Worm (Caenorhabditis elegans) whole organism, L4 larva: ENCODE results near the gene clec-227.

Source experiments
- F37D6.2 ChIP-seq: sonication (generic microtip); optimal IDR thresholded peaks from 2 replicates; lab custom pipeline; 2016; ENCODE audit warnings: mild to moderate bottlenecking, missing genetic modification characterization, missing compliant biosample characterization
- ceh-20 ChIP-seq: fragments of 200-800 bp; sonication (Bioruptor generic); IDR thresholded peaks from 2 replicates; pipeline ENCODE4 v1.3.6; 2022; ENCODE audit warnings: missing genetic modification reagents, missing genetic modification characterization, missing compliant biosample characterization
- ces-1 ChIP-seq: fragments of 150-350 bp; sonication (generic microtip); optimal IDR thresholded peaks from 4 replicates; lab custom pipeline; 2014; ENCODE audit warnings: missing biosample characterization, missing genetic modification reagents, missing genetic modification characterization
- dpl-1 ChIP-seq: fragments of 150-350 bp; optimal IDR thresholded peaks from 2 replicates; lab custom pipeline; 2014; ENCODE audit warnings: missing biosample characterization, missing genetic modification reagents, missing genetic modification characterization
- egl-43 ChIP-seq: fragments of 200-800 bp; sonication (Bioruptor generic); IDR thresholded peaks from 2 replicates; pipeline ENCODE4 v1.3.6; 2022; ENCODE audit warnings: missing genetic modification reagents, missing genetic modification characterization, missing compliant biosample characterization
- mdl-1 ChIP-seq, 2 experiments: fragments of 150-350 bp in 1 of 2; sonication (generic microtip) in 1 of 2; optimal IDR thresholded peaks; 2 replicates each; lab custom pipeline; 2014 to 2017; ENCODE audit warnings: missing biosample characterization in 2 of 2, missing genetic modification characterization in 2 of 2
- pqm-1 ChIP-seq: sonication (generic microtip); optimal IDR thresholded peaks from 2 replicates; lab custom pipeline; 2017; ENCODE audit warnings: missing biosample characterization, missing genetic modification characterization
- skn-1 ChIP-seq: fragments of 150-350 bp; optimal IDR thresholded peaks from 2 replicates; lab custom pipeline; 2014; ENCODE audit warnings: missing biosample characterization, missing genetic modification characterization

- TF ChIP-seq mdl-1 (tag; optimal IDR thresholded peaks at IDR 0.05; lab: Kevin White, UChicago) (no peak), skn-1 (tag; lab: Kevin White, UChicago) (no peak), F37D6.2 (tag; lab: Kevin White, UChicago) (no peak), dpl-1 (GFP tag; lab: Kevin White, UChicago) (no peak), ces-1 (GFP tag; lab: Kevin White, UChicago) (no peak), egl-43 (no peak), pqm-1 (no peak), ceh-20 (GFP tag; lab: Robert Waterston, UW) (no peak)
Measured at ce11 chrV:14472229-14472628, at the start of gene clec-227.
